Worm (Caenorhabditis elegans): Measurements from ENCODE around the gene C40A11.4.

DNA sequence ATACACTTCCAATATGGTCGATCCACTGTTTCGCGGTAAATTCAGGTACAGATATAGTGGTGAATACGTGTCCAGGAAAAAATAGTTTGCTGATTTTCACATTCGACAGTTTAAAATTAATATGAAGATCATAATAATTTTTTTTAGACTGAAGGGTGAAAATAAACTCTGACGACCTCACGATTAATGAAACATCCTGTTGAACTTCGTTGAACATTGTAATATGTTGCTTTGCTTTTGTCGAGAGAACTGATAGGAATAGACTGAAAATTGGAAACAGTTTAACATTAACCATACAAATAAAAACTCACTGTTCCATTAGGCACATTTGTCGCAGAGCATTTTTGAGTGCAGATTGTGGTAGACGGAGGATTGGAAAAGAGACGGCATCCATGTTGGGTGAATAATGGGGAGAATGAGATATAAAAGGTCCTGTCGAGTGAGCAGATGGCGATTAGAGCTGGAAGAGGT, 43.7 kb upstream of the C40A11.4 start, which contains the start of gene fbxb-37:
- TF ChIP-seq jun-1 (tag; optimal IDR thresholded peaks at IDR 0.05) = no peak
- TF ChIP-seq lsy-12 (tag; optimal IDR thresholded peaks at IDR 0.05) = no peak
- TF ChIP-seq sea-2 (GFP tag; optimal IDR thresholded peaks at IDR 0.05) = no peak

Data from whole organism, L3 larva.